Worm (Caenorhabditis elegans) whole organism, midembryonic: ENCODE results near the gene vha-2.
A peak's percentile ranks its signal among the peaks of the same experiment; 100 is the strongest.

Experiments used
- T22C8.4 ChIP-seq: fragments of 200-800 bp; sonication (Bioruptor generic); IDR thresholded peaks from 2 replicates; pipeline ENCODE4 v1.3.6; 2022; ENCODE audit warnings: missing genetic modification characterization, missing compliant biosample characterization
- cog-1 ChIP-seq: sonication (generic microtip); optimal IDR thresholded peaks from 2 replicates; lab custom pipeline; 2016; ENCODE audit warnings: missing genetic modification characterization, missing compliant biosample characterization
- flt-1 ChIP-seq: fragments of 200-800 bp; sonication (Bioruptor generic); IDR thresholded peaks from 2 replicates; pipeline ENCODE4 v1.3.6; 2022; ENCODE audit warnings: missing genetic modification characterization, missing compliant biosample characterization
- klf-2 ChIP-seq: fragments of 200-800 bp; sonication (Bioruptor generic); conservative IDR thresholded peaks from 2 replicates; pipeline ENCODE4 v1.3.6; 2022; ENCODE audit warnings: missing genetic modification reagents, missing genetic modification characterization, missing compliant biosample characterization
- med-1 ChIP-seq: sonication (generic microtip); optimal IDR thresholded peaks from 2 replicates; lab custom pipeline; 2017; ENCODE audit warnings: missing genetic modification characterization, mild to moderate bottlenecking, missing compliant biosample characterization, antibody characterized with exemption, missing genetic modification reagents; ENCODE audit not compliant: insufficient read depth
- ref-1 ChIP-seq: fragments of 200-800 bp; sonication (Bioruptor generic); conservative IDR thresholded peaks from 2 replicates; pipeline ENCODE4 v1.3.6; 2022; ENCODE audit warnings: missing genetic modification reagents, missing genetic modification characterization, missing compliant biosample characterization
- tab-1 ChIP-seq: fragments of 200-800 bp; sonication (Bioruptor generic); IDR thresholded peaks from 2 replicates; pipeline ENCODE4 v1.3.6; 2022; ENCODE audit warnings: missing genetic modification characterization, missing compliant biosample characterization
- ztf-23 ChIP-seq: fragments of 200-800 bp; sonication (Bioruptor generic); IDR thresholded peaks from 2 replicates; pipeline ENCODE4 v1.3.6; 2022; ENCODE audit warnings: missing genetic modification reagents, missing genetic modification characterization, missing compliant biosample characterization
- ztf-29 ChIP-seq: fragments of 200-800 bp; sonication (Bioruptor generic); IDR thresholded peaks from 2 replicates; pipeline ENCODE4 v1.3.6; 2022; ENCODE audit warnings: missing genetic modification reagents, missing genetic modification characterization, missing compliant biosample characterization

The vha-2 gene

ce11 chrIII:9813146-9813545 lies 31.2 kb downstream of the vha-2 start, which contains the start of gene ZK632.14:
Gene ZK632.14, plus strand, starts transcription at chrIII:9813446.
- TF ChIP-seq T22C8.4 (GFP tag; lab: Robert Waterston, UW) (no peak), ztf-23 (GFP tag; lab: Robert Waterston, UW) (no peak), tab-1 (GFP tag; lab: Robert Waterston, UW) (no peak), cog-1 (tag; lab: Kevin White, UChicago) (no peak), ref-1 (GFP tag; lab: Robert Waterston, UW) (no peak), ztf-29 (GFP tag; lab: Robert Waterston, UW) (no peak), med-1 (GFP tag; lab: Kevin White, UChicago) (no peak), klf-2 (no peak), flt-1 (GFP tag; lab: Robert Waterston, UW) (no peak)

- TF ChIP-seq tab-1 (GFP tag; lab: Robert Waterston, UW), result peak; percentile 68; the same call in 1 of the 2 replicates
- TF ChIP-seq ztf-23 (GFP tag; lab: Robert Waterston, UW), result no peak
- TF ChIP-seq T22C8.4 (GFP tag; lab: Robert Waterston, UW), result no peak
- TF ChIP-seq flt-1 (GFP tag; lab: Robert Waterston, UW), result peak; percentile 42; the same call in 1 of the 2 replicates
- TF ChIP-seq ztf-29 (GFP tag; lab: Robert Waterston, UW), result no peak
These were observed 35.2 kb downstream of the vha-2 start, which contains the start of gene cnx-1 for ce11 chrIII:9817087-9817612. Gene cnx-1, minus strand, starts transcription at chrIII:9817137.

- TF ChIP-seq tab-1 (GFP tag; lab: Robert Waterston, UW) (no peak), cog-1 (tag; lab: Kevin White, UChicago) (no peak), klf-2 (no peak), ztf-23 (GFP tag; lab: Robert Waterston, UW) (no peak), flt-1 (GFP tag; lab: Robert Waterston, UW) (no peak), T22C8.4 (GFP tag; lab: Robert Waterston, UW) (no peak), med-1 (GFP tag; lab: Kevin White, UChicago) (no peak), ztf-29 (GFP tag; lab: Robert Waterston, UW) (no peak)
These were observed 35.9 kb downstream of the vha-2 start for ce11 chrIII:9817894-9818293.

ce11 chrIII:9818763-9819162 lies 36.8 kb downstream of the vha-2 start, which contains the start of gene panl-3:
Gene panl-3, plus strand, starts transcription at chrIII:9819056.
- TF ChIP-seq med-1 (GFP tag; lab: Kevin White, UChicago) (no peak), ztf-23 (GFP tag; lab: Robert Waterston, UW) (peak; percentile 70; the same call in 1 of the 2 replicates), klf-2 (no peak), flt-1 (GFP tag; lab: Robert Waterston, UW) (no peak), ztf-29 (GFP tag; lab: Robert Waterston, UW) (no peak), cog-1 (tag; lab: Kevin White, UChicago) (no peak)

- TF ChIP-seq klf-2, result no peak
- TF ChIP-seq tab-1 (GFP tag; lab: Robert Waterston, UW), result no peak
- no peak for TF ChIP-seq T22C8.4 (GFP tag; lab: Robert Waterston, UW)
- TF ChIP-seq ztf-23 (GFP tag; lab: Robert Waterston, UW), result no peak
- no peak for TF ChIP-seq ztf-29 (GFP tag; lab: Robert Waterston, UW)
- no peak for TF ChIP-seq cog-1 (tag; lab: Kevin White, UChicago)
- no peak for TF ChIP-seq flt-1 (GFP tag; lab: Robert Waterston, UW)
- no peak for TF ChIP-seq med-1 (GFP tag; lab: Kevin White, UChicago)
- no peak for TF ChIP-seq ref-1 (GFP tag; lab: Robert Waterston, UW)
These were observed 41.0 kb downstream of the vha-2 start, which contains the start of gene arl-5 for ce11 chrIII:9822942-9823341. Gene arl-5, plus strand, starts transcription at chrIII:9823242.

ce11 chrIII:9823748-9824147 lies 41.8 kb downstream of the vha-2 start:
- no peak for TF ChIP-seq tab-1 (GFP tag; lab: Robert Waterston, UW)
- no peak for TF ChIP-seq ref-1 (GFP tag; lab: Robert Waterston, UW)
- no peak for TF ChIP-seq med-1 (GFP tag; lab: Kevin White, UChicago)
- no peak for TF ChIP-seq flt-1 (GFP tag; lab: Robert Waterston, UW)
- no peak for TF ChIP-seq ztf-23 (GFP tag; lab: Robert Waterston, UW)
- no peak for TF ChIP-seq T22C8.4 (GFP tag; lab: Robert Waterston, UW)
- TF ChIP-seq klf-2, result no peak
- TF ChIP-seq ztf-29 (GFP tag; lab: Robert Waterston, UW), result no peak
- no peak for TF ChIP-seq cog-1 (tag; lab: Kevin White, UChicago)

ce11 chrIII:9824330-9824934 lies 42.5 kb downstream of the vha-2 start, which contains the start of gene lin-52:
Gene lin-52, minus strand, starts transcription at chrIII:9824750.
- no peak for TF ChIP-seq tab-1 (GFP tag; lab: Robert Waterston, UW)
- TF ChIP-seq cog-1 (tag; lab: Kevin White, UChicago), result no peak
- TF ChIP-seq ztf-29 (GFP tag; lab: Robert Waterston, UW), result no peak
- no peak for TF ChIP-seq ref-1 (GFP tag; lab: Robert Waterston, UW)
- no peak for TF ChIP-seq T22C8.4 (GFP tag; lab: Robert Waterston, UW)
- TF ChIP-seq ztf-23 (GFP tag; lab: Robert Waterston, UW), result no peak
- no peak for TF ChIP-seq flt-1 (GFP tag; lab: Robert Waterston, UW)
- TF ChIP-seq klf-2, result no peak
- TF ChIP-seq med-1 (GFP tag; lab: Kevin White, UChicago), result no peak

- TF ChIP-seq klf-2 (no peak), ztf-29 (GFP tag; lab: Robert Waterston, UW) (0 out of 2 replicates have a peak, but pooled peaks have one; percentile 38)
These were observed 43.3 kb downstream of the vha-2 start, which contains the start of gene ZK632.9 for ce11 chrIII:9825073-9825828. Gene ZK632.9, minus strand, starts transcription at chrIII:9825432.
